Worm (Caenorhabditis elegans): ENCODE results near the gene Y55B1BR.6.

DNA sequence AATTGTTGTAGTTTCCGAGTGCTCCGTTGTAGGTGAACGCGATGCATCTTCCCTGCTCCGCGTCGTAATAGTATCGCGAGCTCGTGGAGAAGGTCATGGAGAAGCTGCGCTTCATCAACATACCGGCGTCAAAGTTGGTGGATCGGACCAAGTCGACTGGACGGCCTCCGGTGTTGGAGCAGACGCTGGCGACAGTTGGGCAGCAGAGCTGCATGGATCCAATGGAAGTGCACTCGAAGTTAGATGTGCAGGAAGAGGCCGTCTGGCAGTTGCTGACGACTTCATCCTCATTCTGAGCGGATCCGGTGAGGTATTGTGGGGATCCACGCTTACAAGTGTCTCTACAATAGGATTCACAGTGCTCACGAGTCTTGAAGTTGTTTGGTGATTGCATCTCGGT is 45.4 kb upstream of the Y55B1BR.6 start:
- TF ChIP-seq tra-4 (tag; optimal IDR thresholded peaks at IDR 0.05), result no peak
- no peak for TF ChIP-seq ets-7 (tag; optimal IDR thresholded peaks at IDR 0.05)
- no peak for TF ChIP-seq flt-1 (GFP tag; IDR thresholded peaks at IDR 0.05)
- TF ChIP-seq ama-1 (optimal IDR thresholded peaks at IDR 0.05), result no peak
- no peak for TF ChIP-seq hnd-1 (tag; optimal IDR thresholded peaks at IDR 0.05)
- TF ChIP-seq tbx-11 (GFP tag; IDR thresholded peaks at IDR 0.05), result no peak
- no peak for TF ChIP-seq sea-1 (GFP tag; conservative IDR thresholded peaks at IDR 0.05)
- TF ChIP-seq B0310.2 (tag; optimal IDR thresholded peaks at IDR 0.05), result no peak
- TF ChIP-seq ceh-36 (tag; optimal IDR thresholded peaks at IDR 0.05), result no peak
- TF ChIP-seq tbx-37 (GFP tag; conservative IDR thresholded peaks at IDR 0.05), result no peak
